Fruit fly (Drosophila melanogaster) whole organism, embryonic: ENCODE results near the gene CG14720.

ENCODE experiments used
- CG6683 ChIP-seq: fragments of 200-800 bp; sonication (Bioruptor generic); optimal IDR thresholded peaks from 2 replicates; lab custom pipeline; 2017; ENCODE audit warnings: missing biosample characterization, mild to moderate bottlenecking, missing genetic modification characterization, missing genetic modification reagents
- emc ChIP-seq: fragments of 200-800 bp; sonication (Bioruptor generic); optimal IDR thresholded peaks from 2 replicates; lab custom pipeline; 2016; ENCODE audit warnings: missing biosample characterization, missing genetic modification characterization
- fd64A ChIP-seq: fragments of 200-800 bp; sonication (Bioruptor generic); optimal IDR thresholded peaks from 3 replicates; lab custom pipeline; 2018; ENCODE audit warnings: missing biosample characterization, mild to moderate bottlenecking, missing genetic modification characterization
- onecut ChIP-seq: fragments of 200-800 bp; sonication (Bioruptor generic); IDR thresholded peaks from 2 replicates; pipeline ENCODE4 v1.3.6; 2022; ENCODE audit warnings: missing biosample characterization, missing genetic modification characterization
- unpg ChIP-seq: fragments of 200-800 bp; sonication (Bioruptor generic); optimal IDR thresholded peaks from 3 replicates; lab custom pipeline; 2018; ENCODE audit warnings: missing biosample characterization, mild to moderate bottlenecking, missing genetic modification characterization, moderate library complexity

- TF ChIP-seq CG6683 (GFP tag; lab: Kevin White, UChicago) (no peak), fd64A (no peak), unpg (GFP tag; lab: Kevin White, UChicago) (peak; percentile 20), onecut (no peak), emc (GFP tag; lab: Kevin White, UChicago) (no peak)
Measured at dm6 chr3R:11688055-11688454, 23.4 kb upstream of the CG14720 start, which contains the start of gene CG6834.
